Fruit fly (Drosophila melanogaster) whole organism, embryonic: ENCODE results near the gene CG12948.

Experiments
- Abd-B ChIP-seq: fragments of 200-800 bp; sonication (Bioruptor generic); optimal IDR thresholded peaks from 2 replicates; lab custom pipeline; 2018; ENCODE audit warnings: missing biosample characterization, mild to moderate bottlenecking, missing genetic modification characterization, moderate library complexity
- Atf3 ChIP-seq: fragments of 200-800 bp; sonication (Bioruptor generic); optimal IDR thresholded peaks from 3 replicates; lab custom pipeline; 2016; ENCODE audit warnings: missing biosample characterization, missing genetic modification characterization
- CG10321 ChIP-seq: fragments of 200-800 bp; sonication (Bioruptor generic); IDR thresholded peaks from 2 replicates; pipeline ENCODE4 v1.3.6; 2022; ENCODE audit warnings: missing biosample characterization, missing genetic modification characterization
- CG10462 ChIP-seq: fragments of 200-800 bp; sonication (Bioruptor generic); optimal IDR thresholded peaks from 2 replicates; lab custom pipeline; 2016; ENCODE audit warnings: missing biosample characterization, missing genetic modification characterization
- CG12104 ChIP-seq: fragments of 200-800 bp; sonication (Bioruptor generic); optimal IDR thresholded peaks from 3 replicates; lab custom pipeline; 2016; ENCODE audit warnings: missing biosample characterization, missing genetic modification characterization
- CG13287 ChIP-seq: fragments of 200-800 bp; sonication (Bioruptor generic); IDR thresholded peaks from 2 replicates; pipeline ENCODE4 v1.3.6; 2022; ENCODE audit warnings: missing biosample characterization, missing genetic modification characterization; ENCODE audit not compliant: partially characterized antibody
- CG14050 ChIP-seq: fragments of 200-800 bp; sonication (Bioruptor generic); IDR thresholded peaks from 3 replicates; pipeline ENCODE4 v1.3.6; 2022; ENCODE audit warnings: missing biosample characterization, missing genetic modification characterization
- CG16815 ChIP-seq: fragments of 200-800 bp; sonication (Bioruptor generic); optimal IDR thresholded peaks from 3 replicates; lab custom pipeline; 2017; ENCODE audit warnings: missing biosample characterization, mild to moderate bottlenecking, missing genetic modification characterization
- CG18011 ChIP-seq: fragments of 200-800 bp; sonication (Bioruptor generic); optimal IDR thresholded peaks from 2 replicates; lab custom pipeline; 2017; ENCODE audit warnings: missing biosample characterization, missing genetic modification characterization, mild to moderate bottlenecking, moderate library complexity, missing genotype
- CG18599 ChIP-seq: fragments of 200-800 bp; sonication (Bioruptor generic); optimal IDR thresholded peaks from 3 replicates; lab custom pipeline; 2017; ENCODE audit warnings: missing biosample characterization, missing genetic modification characterization, mild to moderate bottlenecking, moderate library complexity, missing genetic modification reagents
- CG33557 ChIP-seq: fragments of 200-800 bp; sonication (Bioruptor generic); optimal IDR thresholded peaks from 2 replicates; lab custom pipeline; 2019; ENCODE audit warnings: missing biosample characterization, mild to moderate bottlenecking, missing genetic modification characterization, moderate library complexity
- CG4404 ChIP-seq: fragments of 200-800 bp; sonication (Bioruptor generic); IDR thresholded peaks from 2 replicates; pipeline ENCODE4 v1.3.6; 2022; ENCODE audit warnings: missing biosample characterization, missing genetic modification characterization
- CG4707 ChIP-seq: fragments of 200-800 bp; sonication (Bioruptor generic); optimal IDR thresholded peaks from 2 replicates; lab custom pipeline; 2018; ENCODE audit warnings: missing biosample characterization, mild to moderate bottlenecking, missing genetic modification characterization, moderate library complexity
- CG7556 ChIP-seq: fragments of 200-800 bp; sonication (Bioruptor generic); optimal IDR thresholded peaks from 2 replicates; lab custom pipeline; 2017; ENCODE audit warnings: missing biosample characterization, mild to moderate bottlenecking, missing genetic modification characterization
- CG7963 ChIP-seq: fragments of 200-800 bp; sonication (Bioruptor generic); IDR thresholded peaks from 3 replicates; pipeline ENCODE4 v1.3.6; 2022; ENCODE audit warnings: missing biosample characterization, missing genetic modification characterization; ENCODE audit not compliant: partially characterized antibody
- CG8765 ChIP-seq: fragments of 200-800 bp; sonication (Bioruptor generic); IDR thresholded peaks from 2 replicates; pipeline ENCODE4 v1.3.6; 2022; ENCODE audit warnings: missing biosample characterization, missing genetic modification characterization
- CG9817 ChIP-seq: fragments of 200-800 bp; sonication (Bioruptor generic); optimal IDR thresholded peaks from 2 replicates; lab custom pipeline; 2018; ENCODE audit warnings: missing biosample characterization, mild to moderate bottlenecking, missing genetic modification characterization, moderate library complexity
- Camta ChIP-seq: fragments of 200-800 bp; sonication (Bioruptor generic); optimal IDR thresholded peaks from 2 replicates; lab custom pipeline; 2016; ENCODE audit warnings: missing biosample characterization, missing genetic modification characterization
- Deaf1 ChIP-seq: fragments of 200-800 bp; optimal IDR thresholded peaks from 3 replicates; lab custom pipeline; 2019; ENCODE audit warnings: missing biosample characterization, mild to moderate bottlenecking, missing genetic modification characterization, moderate library complexity
- Doc2 ChIP-seq: fragments of 200-800 bp; sonication (Bioruptor generic); IDR thresholded peaks from 2 replicates; pipeline ENCODE4 v1.3.6; 2022; ENCODE audit warnings: missing biosample characterization, missing genetic modification characterization
- E2f2 ChIP-seq: fragments of 200-800 bp; sonication (Bioruptor generic); IDR thresholded peaks from 2 replicates; pipeline ENCODE4 v1.3.6; 2022; ENCODE audit warnings: missing biosample characterization, missing genetic modification characterization
- Ets97D ChIP-seq: fragments of 200-800 bp; sonication (Bioruptor generic); optimal IDR thresholded peaks from 3 replicates; lab custom pipeline; 2016; ENCODE audit warnings: missing biosample characterization, missing genetic modification characterization
- HLHmδ ChIP-seq: fragments of 200-800 bp; sonication (Bioruptor generic); optimal IDR thresholded peaks from 2 replicates; lab custom pipeline; 2018; ENCODE audit warnings: missing biosample characterization, mild to moderate bottlenecking, missing genetic modification characterization, moderate library complexity
- Lhr ChIP-seq: fragments of 200-800 bp; sonication (Bioruptor generic); optimal IDR thresholded peaks from 3 replicates; lab custom pipeline; 2017; ENCODE audit warnings: mild to moderate bottlenecking, missing biosample characterization, missing genetic modification reagents, missing genetic modification characterization
- Mes4 ChIP-seq: fragments of 200-800 bp; sonication (Bioruptor generic); optimal IDR thresholded peaks from 2 replicates; lab custom pipeline; 2016; ENCODE audit warnings: missing biosample characterization, missing genetic modification characterization
- Oli ChIP-seq: fragments of 200-800 bp; sonication (Bioruptor generic); optimal IDR thresholded peaks from 2 replicates; lab custom pipeline; 2018; ENCODE audit warnings: missing biosample characterization, mild to moderate bottlenecking, missing genetic modification characterization, moderate library complexity
- Opbp ChIP-seq: fragments of 200-800 bp; sonication (Bioruptor generic); IDR thresholded peaks from 3 replicates; pipeline ENCODE4 v1.3.6; 2022; ENCODE audit warnings: missing biosample characterization, missing genetic modification characterization; ENCODE audit not compliant: partially characterized antibody
- Sox102F ChIP-seq: fragments of 200-800 bp; sonication (Bioruptor generic); optimal IDR thresholded peaks from 2 replicates; lab custom pipeline; 2018; ENCODE audit warnings: missing biosample characterization, mild to moderate bottlenecking, missing genetic modification characterization, moderate library complexity
- Sry-β ChIP-seq: fragments of 200-800 bp; sonication (Bioruptor generic); optimal IDR thresholded peaks from 2 replicates; lab custom pipeline; 2018; ENCODE audit warnings: missing biosample characterization, mild to moderate bottlenecking, missing genetic modification characterization, moderate library complexity
- Stat92E ChIP-seq, 3 experiments: fragments of >200 bp in 2 of 3; fragments of 200-800 bp in 1 of 3; sonication (Bioruptor generic) in 1 of 3; optimal IDR thresholded peaks; 2 replicates each; lab custom pipeline; 2017 to 2019; ENCODE audit warnings: missing biosample characterization in 3 of 3, missing genetic modification characterization in 3 of 3, mild to moderate bottlenecking in 1 of 3, moderate library complexity in 1 of 3
- ara ChIP-seq: fragments of 200-800 bp; sonication (Bioruptor generic); IDR thresholded peaks from 2 replicates; pipeline ENCODE4 v1.3.6; 2022; ENCODE audit warnings: missing biosample characterization, missing genetic modification characterization
- bigmax ChIP-seq: fragments of 200-800 bp; sonication (Bioruptor generic); optimal IDR thresholded peaks from 2 replicates; lab custom pipeline; 2018; ENCODE audit warnings: missing biosample characterization, mild to moderate bottlenecking, missing genetic modification characterization
- cato ChIP-seq: fragments of 200-800 bp; sonication (Bioruptor generic); optimal IDR thresholded peaks from 2 replicates; lab custom pipeline; 2016; ENCODE audit warnings: missing biosample characterization, missing genetic modification characterization, borderline replicate concordance
- caup ChIP-seq: fragments of 200-800 bp; sonication (Bioruptor generic); optimal IDR thresholded peaks from 3 replicates; lab custom pipeline; 2017; ENCODE audit warnings: missing biosample characterization, mild to moderate bottlenecking, missing genetic modification characterization, moderate library complexity; ENCODE audit not compliant: severe bottlenecking
- fu2 ChIP-seq: fragments of 200-800 bp; sonication (Bioruptor generic); optimal IDR thresholded peaks from 2 replicates; lab custom pipeline; 2016; ENCODE audit warnings: missing biosample characterization, missing genetic modification characterization
- gfzf ChIP-seq: fragments of 200-800 bp; sonication (Bioruptor generic); optimal IDR thresholded peaks from 2 replicates; lab custom pipeline; 2016; ENCODE audit warnings: missing biosample characterization, mild to moderate bottlenecking, missing genetic modification characterization, moderate library complexity
- hbn ChIP-seq: fragments of 200-800 bp; sonication (Bioruptor generic); IDR thresholded peaks from 2 replicates; pipeline ENCODE4 v1.3.6; 2022; ENCODE audit warnings: missing biosample characterization, missing genetic modification characterization; ENCODE audit not compliant: partially characterized antibody
- jumu ChIP-seq: fragments of 200-800 bp; sonication (Bioruptor generic); optimal IDR thresholded peaks from 3 replicates; lab custom pipeline; 2016; ENCODE audit warnings: missing biosample characterization, missing genetic modification characterization
- kah ChIP-seq: fragments of 200-800 bp; sonication (Bioruptor generic); optimal IDR thresholded peaks from 2 replicates; lab custom pipeline; 2018; ENCODE audit warnings: missing biosample characterization, mild to moderate bottlenecking, missing genetic modification characterization
- kay ChIP-seq: fragments of 200-800 bp; sonication (Bioruptor generic); optimal IDR thresholded peaks from 2 replicates; lab custom pipeline; 2016; ENCODE audit warnings: missing biosample characterization, missing genetic modification characterization
- mam ChIP-seq: fragments of 200-800 bp; sonication (Bioruptor generic); optimal IDR thresholded peaks from 3 replicates; lab custom pipeline; 2016; ENCODE audit warnings: missing biosample characterization, missing genetic modification characterization
- nerfin-2 ChIP-seq: fragments of 200-800 bp; sonication (Bioruptor generic); IDR thresholded peaks from 2 replicates; pipeline ENCODE4 v1.3.6; 2022; ENCODE audit warnings: missing biosample characterization, missing genetic modification characterization; ENCODE audit not compliant: partially characterized antibody
- sens ChIP-seq: fragments of 200-800 bp; sonication (Bioruptor generic); peaks from one replicate; lab custom pipeline; 2016; ENCODE audit warnings: missing biosample characterization, missing genetic modification characterization
- so ChIP-seq: fragments of 200-800 bp; sonication (Bioruptor generic); IDR thresholded peaks from 3 replicates; pipeline ENCODE4 v1.3.6; 2022; ENCODE audit warnings: missing biosample characterization, missing genetic modification characterization
- stc ChIP-seq: fragments of 200-800 bp; sonication (Bioruptor generic); IDR thresholded peaks from 2 replicates; pipeline ENCODE4 v1.3.6; 2022; ENCODE audit warnings: missing biosample characterization, missing genetic modification characterization
- tll ChIP-seq, 2 experiments: fragments of 200-800 bp in 1 of 2; fragments of >200 bp in 1 of 2; sonication (Bioruptor generic) in 1 of 2; optimal IDR thresholded peaks; 2 replicates each; lab custom pipeline; 2017 to 2019; ENCODE audit warnings: missing biosample characterization in 2 of 2, missing genetic modification characterization in 2 of 2, mild to moderate bottlenecking in 1 of 2, moderate library complexity in 1 of 2
- vnd ChIP-seq: fragments of 200-800 bp; sonication (Bioruptor generic); IDR thresholded peaks from 3 replicates; pipeline ENCODE4 v1.3.6; 2022; ENCODE audit warnings: missing biosample characterization, missing genetic modification characterization; ENCODE audit not compliant: partially characterized antibody
- zen2 ChIP-seq: fragments of 200-800 bp; sonication (Bioruptor generic); IDR thresholded peaks from 3 replicates; pipeline ENCODE4 v1.3.6; 2022; ENCODE audit warnings: missing biosample characterization, missing genetic modification characterization; ENCODE audit not compliant: partially characterized antibody

The CG12948 gene

DNA sequence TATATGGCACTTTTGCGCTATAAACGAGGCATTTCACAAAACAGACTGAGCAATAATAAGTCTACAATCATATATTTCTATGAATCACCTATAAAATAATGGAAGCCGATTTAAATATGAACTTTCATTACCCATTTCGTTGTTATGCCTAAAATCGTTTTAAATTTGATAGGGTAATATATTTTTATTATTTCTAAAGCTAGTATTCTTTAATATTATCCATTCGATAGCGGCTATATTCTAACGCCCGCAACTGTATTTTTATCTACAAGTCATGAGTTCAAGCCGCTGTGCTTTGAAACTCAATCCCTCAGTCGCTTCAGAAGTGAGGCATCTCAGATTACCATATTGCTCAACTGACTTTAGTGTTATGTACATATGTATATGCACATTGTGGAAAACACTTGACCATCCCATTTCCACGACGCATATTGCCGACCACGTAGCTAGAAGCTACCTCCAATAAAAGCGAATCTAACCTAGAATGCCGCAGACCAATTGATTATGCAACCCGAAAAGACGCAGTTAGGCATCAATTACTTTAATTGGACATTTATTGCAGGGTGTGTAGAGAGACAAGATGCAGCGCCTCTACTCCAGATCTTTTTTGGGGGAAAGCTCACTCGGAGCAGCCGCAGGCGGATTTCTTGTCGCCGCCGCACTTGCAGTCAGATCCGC, 35.8 kb upstream of the CG12948 start (continued):
- no peak for TF ChIP-seq CG14050 (GFP tag; lab: Robert Waterston, UW)
- no peak for TF ChIP-seq fu2 (GFP tag; lab: Kevin White, UChicago)
- no peak for TF ChIP-seq nerfin-2 (GFP tag; lab: Robert Waterston, UW)
- TF ChIP-seq mam: no peak
- TF ChIP-seq kay (GFP tag; lab: Kevin White, UChicago): no peak
- no peak for TF ChIP-seq caup (GFP tag; lab: Kevin White, UChicago)
- TF ChIP-seq CG12104: no peak
- no peak for TF ChIP-seq zen2 (GFP tag; lab: Robert Waterston, UW)
- no peak for TF ChIP-seq Lhr
- no peak for TF ChIP-seq kah (GFP tag; lab: Kevin White, UChicago)
- no peak for TF ChIP-seq Deaf1
- no peak for TF ChIP-seq Stat92E (GFP tag; optimal IDR thresholded peaks at IDR 0.05; lab: Kevin White, UChicago)
- no peak for TF ChIP-seq CG18011 (GFP tag; lab: Kevin White, UChicago)
- TF ChIP-seq CG13287 (GFP tag; lab: Robert Waterston, UW): no peak
- TF ChIP-seq HLHmδ (GFP tag; lab: Kevin White, UChicago): no peak
- peak; percentile 25 for TF ChIP-seq Sox102F (GFP tag; lab: Kevin White, UChicago)
- TF ChIP-seq Opbp (GFP tag; lab: Robert Waterston, UW): no peak
- no peak for TF ChIP-seq Atf3 (GFP tag; lab: Kevin White, UChicago)
- TF ChIP-seq CG18599: peak; percentile 7
- TF ChIP-seq Sry-β: no peak
- TF ChIP-seq sens (GFP tag; lab: Kevin White, UChicago): peak; percentile 25
- TF ChIP-seq CG4707 (GFP tag; lab: Kevin White, UChicago): no peak
- TF ChIP-seq CG9817 (tag; lab: Kevin White, UChicago): no peak
- TF ChIP-seq CG10321 (GFP tag; lab: Robert Waterston, UW): no peak
- no peak for TF ChIP-seq Mes4
- TF ChIP-seq jumu (GFP tag; lab: Kevin White, UChicago): no peak
- TF ChIP-seq Camta: no peak
- no peak for TF ChIP-seq Ets97D
- no peak for TF ChIP-seq cato (GFP tag; lab: Kevin White, UChicago)
- TF ChIP-seq E2f2: no peak
- TF ChIP-seq bigmax (GFP tag; lab: Kevin White, UChicago): peak; percentile 66
- TF ChIP-seq CG7556 (GFP tag; lab: Kevin White, UChicago): peak; percentile 45
- no peak for TF ChIP-seq Doc2 (GFP tag; lab: Robert Waterston, UW)
- no peak for TF ChIP-seq CG33557 (GFP tag; lab: Kevin White, UChicago)
- TF ChIP-seq CG7963 (GFP tag; lab: Robert Waterston, UW): no peak
- TF ChIP-seq hbn: no peak
- no peak for TF ChIP-seq stc (GFP tag; lab: Robert Waterston, UW)
- no peak for TF ChIP-seq gfzf (GFP tag; lab: Kevin White, UChicago)
- TF ChIP-seq CG16815: no peak
- no peak for TF ChIP-seq ara (GFP tag; lab: Robert Waterston, UW)
- TF ChIP-seq CG10462 (GFP tag; lab: Kevin White, UChicago): no peak
- TF ChIP-seq Oli (tag; lab: Kevin White, UChicago): no peak
- no peak for TF ChIP-seq vnd (GFP tag; lab: Robert Waterston, UW)
- TF ChIP-seq Abd-B (GFP tag; lab: Kevin White, UChicago): no peak
- TF ChIP-seq CG4404 (GFP tag; lab: Robert Waterston, UW): no peak
- TF ChIP-seq so (GFP tag; lab: Robert Waterston, UW): 0 out of 3 replicates have a peak, but pooled peaks have one; percentile 25
- TF ChIP-seq CG8765 (GFP tag; lab: Robert Waterston, UW): no peak
- TF ChIP-seq tll (GFP tag; optimal IDR thresholded peaks at IDR 0.05; lab: Kevin White, UChicago): no peak
